Worm (Caenorhabditis elegans) whole organism, L2 larva: ENCODE data around the gene Y37E11AM.2.

Source experiments
- C34F6.9 ChIP-seq: fragments of 150-350 bp; optimal IDR thresholded peaks from 2 replicates; lab custom pipeline; 2014; ENCODE audit warnings: missing biosample characterization, missing genetic modification characterization
- F13H6.1 ChIP-seq: sonication (generic microtip); optimal IDR thresholded peaks from 2 replicates; lab custom pipeline; 2016; ENCODE audit warnings: missing genetic modification characterization, missing compliant biosample characterization
- R02D3.7 ChIP-seq: fragments of 150-350 bp; optimal IDR thresholded peaks from 2 replicates; lab custom pipeline; 2014; ENCODE audit warnings: missing biosample characterization, missing genetic modification characterization
- Y55F3AM.14 ChIP-seq: fragments of 200-800 bp; sonication (Bioruptor generic); optimal IDR thresholded peaks from 2 replicates; lab custom pipeline; 2018; ENCODE audit warnings: mild to moderate bottlenecking, missing genetic modification characterization, missing compliant biosample characterization
- ZK546.5 ChIP-seq: sonication (generic microtip); optimal IDR thresholded peaks from 2 replicates; lab custom pipeline; 2017; ENCODE audit warnings: missing biosample characterization, missing genetic modification characterization
- alr-1 ChIP-seq: fragments of 150-350 bp; optimal IDR thresholded peaks from 2 replicates; lab custom pipeline; 2014; ENCODE audit warnings: missing biosample characterization, missing genetic modification characterization
- aly-2 ChIP-seq: fragments of 150-350 bp; optimal IDR thresholded peaks from 2 replicates; lab custom pipeline; 2014; ENCODE audit warnings: missing biosample characterization, missing genetic modification characterization
- ama-1 ChIP-seq: fragments of 150-350 bp; optimal IDR thresholded peaks from 2 replicates; lab custom pipeline; 2018; ENCODE audit warnings: inconsistent platforms
- blmp-1 ChIP-seq: sonication (generic microtip); optimal IDR thresholded peaks from 2 replicates; lab custom pipeline; 2017; ENCODE audit warnings: missing genetic modification characterization, mild to moderate bottlenecking, missing compliant biosample characterization, antibody characterized with exemption, moderate library complexity; ENCODE audit not compliant: insufficient read depth
- ceh-16 ChIP-seq: fragments of 150-350 bp; optimal IDR thresholded peaks from 2 replicates; lab custom pipeline; 2014; ENCODE audit warnings: missing biosample characterization, missing genetic modification characterization
- ceh-82 ChIP-seq: fragments of 150-350 bp; optimal IDR thresholded peaks from 2 replicates; lab custom pipeline; 2014; ENCODE audit warnings: missing biosample characterization, missing genetic modification characterization
- elt-1 ChIP-seq: fragments of 150-350 bp; optimal IDR thresholded peaks from 2 replicates; lab custom pipeline; 2014; ENCODE audit warnings: missing biosample characterization, missing genetic modification characterization
- elt-3 ChIP-seq: sonication (generic microtip); optimal IDR thresholded peaks from 2 replicates; lab custom pipeline; 2017; ENCODE audit warnings: missing biosample characterization, missing genetic modification characterization
- gmeb-1 ChIP-seq: fragments of 150-350 bp; optimal IDR thresholded peaks from 2 replicates; lab custom pipeline; 2014; ENCODE audit warnings: missing biosample characterization, missing genetic modification characterization
- lin-11 ChIP-seq: fragments of 150-350 bp; sonication (generic microtip); optimal IDR thresholded peaks from 2 replicates; lab custom pipeline; 2014; ENCODE audit warnings: missing biosample characterization, missing genetic modification characterization, inconsistent platforms, mixed read lengths
- lin-13 ChIP-seq: fragments of 150-350 bp; optimal IDR thresholded peaks from 2 replicates; lab custom pipeline; 2014; ENCODE audit warnings: missing biosample characterization, missing genetic modification reagents, missing genetic modification characterization
- lin-39 ChIP-seq: fragments of 150-350 bp; optimal IDR thresholded peaks from 2 replicates; lab custom pipeline; 2014; ENCODE audit warnings: missing biosample characterization, missing genetic modification reagents, missing genetic modification characterization
- mab-5 ChIP-seq: fragments of 150-350 bp; optimal IDR thresholded peaks from 2 replicates; lab custom pipeline; 2014; ENCODE audit warnings: missing biosample characterization, missing genetic modification characterization
- mdl-1 ChIP-seq, 2 experiments: fragments of 150-350 bp in 1 of 2; sonication (generic microtip) in 1 of 2; optimal IDR thresholded peaks; 2 replicates each; lab custom pipeline; 2017; ENCODE audit warnings: missing biosample characterization in 2 of 2, missing genetic modification characterization in 2 of 2
- nhr-10 ChIP-seq: sonication (generic microtip); optimal IDR thresholded peaks from 2 replicates; lab custom pipeline; 2017; ENCODE audit warnings: missing biosample characterization, missing genetic modification characterization
- nhr-12 ChIP-seq: fragments of 150-350 bp; optimal IDR thresholded peaks from 2 replicates; lab custom pipeline; 2014; ENCODE audit warnings: missing biosample characterization, missing genetic modification characterization
- nhr-129 ChIP-seq: fragments of 150-350 bp; optimal IDR thresholded peaks from 2 replicates; lab custom pipeline; 2014; ENCODE audit warnings: missing biosample characterization, missing genetic modification characterization
- nhr-21 ChIP-seq: fragments of 150-350 bp; optimal IDR thresholded peaks from 2 replicates; lab custom pipeline; 2014; ENCODE audit warnings: missing biosample characterization, missing genetic modification characterization
- nhr-23 ChIP-seq: fragments of 150-350 bp; optimal IDR thresholded peaks from 2 replicates; lab custom pipeline; 2014; ENCODE audit warnings: missing biosample characterization, missing genetic modification reagents, missing genetic modification characterization
- nhr-237 ChIP-seq: fragments of 150-350 bp; optimal IDR thresholded peaks from 2 replicates; lab custom pipeline; 2014; ENCODE audit warnings: missing biosample characterization, missing genetic modification characterization
- nhr-25 ChIP-seq: fragments of 150-350 bp; sonication (generic microtip); optimal IDR thresholded peaks from 3 replicates; lab custom pipeline; 2014; ENCODE audit warnings: missing biosample characterization, missing genetic modification characterization
- nhr-6 ChIP-seq: fragments of 150-350 bp; optimal IDR thresholded peaks from 2 replicates; lab custom pipeline; 2014; ENCODE audit warnings: missing biosample characterization, missing genetic modification characterization
- nhr-77 ChIP-seq: fragments of 150-350 bp; optimal IDR thresholded peaks from 2 replicates; lab custom pipeline; 2014; ENCODE audit warnings: missing biosample characterization, missing genetic modification characterization
- sem-4 ChIP-seq: fragments of 150-350 bp; optimal IDR thresholded peaks from 2 replicates; lab custom pipeline; 2014; ENCODE audit warnings: missing biosample characterization, missing genetic modification reagents, missing genetic modification characterization
- skn-1 ChIP-seq: sonication (generic microtip); optimal IDR thresholded peaks from 2 replicates; lab custom pipeline; 2017; ENCODE audit warnings: missing biosample characterization, missing genetic modification characterization
- sma-3 ChIP-seq: sonication (generic microtip); optimal IDR thresholded peaks from 2 replicates; lab custom pipeline; 2016; ENCODE audit warnings: missing genetic modification reagents, missing genetic modification characterization, missing compliant biosample characterization
- sma-9 ChIP-seq, 2 experiments: fragments of 150-350 bp in 1 of 2; sonication (generic microtip) in 1 of 2; optimal IDR thresholded peaks; 2 replicates each; lab custom pipeline; 2014 to 2016; ENCODE audit warnings: missing genetic modification characterization in 2 of 2, mild to moderate bottlenecking in 1 of 2, missing biosample characterization in 1 of 2, missing compliant biosample characterization in 1 of 2, missing genetic modification reagents in 1 of 2, moderate library complexity in 1 of 2
- snpc-4 ChIP-seq: fragments of 150-350 bp; optimal IDR thresholded peaks from 2 replicates; lab custom pipeline; 2014; ENCODE audit warnings: missing biosample characterization, missing genetic modification characterization
- unc-55 ChIP-seq: fragments of 150-350 bp; sonication (generic microtip); optimal IDR thresholded peaks from 3 replicates; lab custom pipeline; 2014; ENCODE audit warnings: missing biosample characterization, missing genetic modification reagents, missing genetic modification characterization
- zag-1 ChIP-seq: fragments of 150-350 bp; optimal IDR thresholded peaks from 2 replicates; lab custom pipeline; 2014; ENCODE audit warnings: missing biosample characterization, missing genetic modification characterization
- ztf-1 ChIP-seq: fragments of 200-800 bp; sonication (Bioruptor generic); conservative IDR thresholded peaks from 2 replicates; pipeline ENCODE4 v1.3.6; 2022; ENCODE audit warnings: missing genetic modification characterization, missing compliant biosample characterization
- ztf-11 ChIP-seq: sonication (generic microtip); optimal IDR thresholded peaks from 2 replicates; lab custom pipeline; 2017; ENCODE audit warnings: missing biosample characterization, missing genetic modification characterization
- ztf-4 ChIP-seq: fragments of 150-350 bp; optimal IDR thresholded peaks from 2 replicates; lab custom pipeline; 2014; ENCODE audit warnings: missing biosample characterization, missing genetic modification characterization

Y37E11AM.2 gene

DNA sequence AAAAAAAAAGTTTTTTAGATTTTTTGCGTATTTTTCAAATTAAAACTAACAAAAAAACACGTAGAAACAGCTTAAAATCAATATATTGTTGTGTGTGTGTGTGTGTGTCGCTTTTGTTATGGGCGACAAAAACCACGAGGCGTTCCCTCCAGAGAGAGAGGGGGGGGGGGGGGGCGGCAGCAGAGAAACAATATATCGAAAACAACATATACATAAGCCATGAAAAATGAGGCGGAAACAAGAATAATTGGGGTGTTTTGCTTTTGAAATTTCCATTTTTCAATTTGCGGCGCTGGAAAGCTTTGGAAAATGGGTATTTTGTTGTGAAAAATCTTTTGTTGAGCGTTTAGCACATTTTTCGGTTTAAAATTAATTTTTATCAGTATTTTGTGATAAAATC, at the start of gene Y37E11AM.2:
Gene Y37E11AM.2 (minus strand): TSS at position 101 of the 400 bp plus-strand sequence.
- TF ChIP-seq nhr-12: no peak
- no peak for TF ChIP-seq unc-55 (GFP tag; lab: Kevin White, UChicago)
- no peak for TF ChIP-seq snpc-4 (tag; lab: Kevin White, UChicago)
- TF ChIP-seq nhr-77: no peak
- TF ChIP-seq C34F6.9: no peak
- no peak for TF ChIP-seq sma-9 (GFP tag; optimal IDR thresholded peaks at IDR 0.05; lab: Kevin White, UChicago)
- no peak for TF ChIP-seq sma-9 (tag; optimal IDR thresholded peaks at IDR 0.05; lab: Kevin White, UChicago)
- TF ChIP-seq R02D3.7 (tag; lab: Kevin White, UChicago): no peak
- no peak for TF ChIP-seq elt-1 (tag; lab: Kevin White, UChicago)
- TF ChIP-seq sem-4: no peak
- no peak for TF ChIP-seq elt-3 (tag; lab: Kevin White, UChicago)
- no peak for TF ChIP-seq ztf-4 (tag; lab: Kevin White, UChicago)
- no peak for TF ChIP-seq ceh-82

DNA sequence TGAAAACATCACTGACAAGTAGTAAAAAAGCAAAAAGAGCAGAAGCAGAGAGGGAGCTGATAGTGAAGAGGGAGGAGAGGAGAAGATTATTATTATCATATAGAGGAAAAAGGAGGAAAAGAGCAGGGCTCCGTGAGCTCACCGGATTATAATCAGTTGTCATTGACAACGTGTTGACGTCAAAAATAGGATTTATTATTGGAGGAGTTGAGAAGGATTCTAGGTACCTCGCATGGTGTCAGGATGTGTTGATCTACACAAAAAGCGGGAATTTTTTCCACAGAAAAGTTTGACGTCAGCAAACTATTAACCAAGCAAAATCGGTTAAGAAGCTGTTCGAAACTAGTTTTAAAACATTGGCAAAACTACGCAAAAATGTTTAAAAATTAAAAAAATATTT, 48.9 kb upstream of the Y37E11AM.2 start:
- no peak for TF ChIP-seq nhr-10 (tag; lab: Kevin White, UChicago)
- TF ChIP-seq nhr-23: no peak
- TF ChIP-seq skn-1 (tag; lab: Kevin White, UChicago): no peak
- TF ChIP-seq lin-13: no peak
- no peak for TF ChIP-seq blmp-1 (tag; lab: Kevin White, UChicago)
- no peak for TF ChIP-seq elt-3 (tag; lab: Kevin White, UChicago)
- no peak for TF ChIP-seq alr-1 (tag; lab: Kevin White, UChicago)
- TF ChIP-seq nhr-237 (tag; lab: Kevin White, UChicago): no peak
- TF ChIP-seq F13H6.1 (tag; lab: Kevin White, UChicago): no peak
- TF ChIP-seq nhr-77: no peak
- no peak for TF ChIP-seq nhr-6 (tag; lab: Kevin White, UChicago)
- TF ChIP-seq C34F6.9: no peak
- no peak for TF ChIP-seq gmeb-1 (tag; lab: Kevin White, UChicago)
- no peak for TF ChIP-seq nhr-21 (tag; lab: Kevin White, UChicago)
- TF ChIP-seq ceh-16 (tag; lab: Kevin White, UChicago): no peak
- no peak for TF ChIP-seq aly-2 (tag; lab: Kevin White, UChicago)
- TF ChIP-seq ceh-82: no peak
- TF ChIP-seq ZK546.5: no peak
- TF ChIP-seq mab-5 (tag; lab: Kevin White, UChicago): no peak

DNA sequence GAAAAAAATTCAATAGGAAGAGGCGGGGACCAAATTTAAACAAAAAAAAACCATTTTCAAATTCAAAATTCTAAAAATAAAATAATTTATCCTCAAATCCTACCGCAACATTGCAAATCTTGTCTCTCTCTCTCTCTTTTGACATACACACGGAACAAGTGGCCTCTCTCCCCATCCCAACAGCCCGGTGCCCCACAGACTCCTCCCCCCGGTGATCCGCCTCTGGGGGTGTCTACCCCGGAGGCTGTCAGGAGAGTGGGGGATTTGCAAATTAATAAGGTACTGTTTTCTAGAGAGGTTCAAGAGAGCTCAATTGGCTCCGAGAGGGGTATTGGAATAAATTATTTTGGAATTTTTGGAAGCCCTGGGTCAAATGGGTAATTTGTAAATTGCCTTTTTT, 42.5 kb upstream of the Y37E11AM.2 start:
- TF ChIP-seq aly-2 (tag; lab: Kevin White, UChicago) (no peak), unc-55 (GFP tag; lab: Kevin White, UChicago) (no peak), nhr-25 (tag; lab: Kevin White, UChicago) (no peak), F13H6.1 (tag; lab: Kevin White, UChicago) (no peak), lin-39 (tag; lab: Kevin White, UChicago) (no peak), mab-5 (tag; lab: Kevin White, UChicago) (no peak), zag-1 (tag; lab: Kevin White, UChicago) (no peak), nhr-10 (tag; lab: Kevin White, UChicago) (no peak), nhr-237 (tag; lab: Kevin White, UChicago) (no peak), alr-1 (tag; lab: Kevin White, UChicago) (no peak)
- TF ChIP-seq, all 48 proteins: peak for 0

DNA sequence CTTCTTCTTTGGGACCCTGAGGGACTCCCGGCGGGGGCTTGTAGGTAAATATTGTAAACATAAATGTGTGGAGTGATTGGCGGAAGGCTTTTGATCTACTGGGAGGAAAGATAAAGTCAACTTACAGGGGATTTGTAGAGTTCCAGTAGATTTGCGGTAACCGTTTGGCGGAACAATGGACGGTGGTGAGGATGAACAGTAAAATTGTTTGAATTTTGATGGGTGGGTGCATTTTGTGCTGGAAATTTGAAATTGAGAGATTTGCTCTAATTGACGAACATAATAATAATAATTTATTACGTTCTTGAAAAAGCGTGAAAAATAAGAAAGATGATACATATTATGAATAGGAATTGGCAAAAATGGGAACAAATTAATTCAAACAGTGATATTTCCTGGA, 41.3 kb upstream of the Y37E11AM.2 start, which contains the start of gene vab-2:
Gene vab-2 (minus strand): TSS at position 238 of the 400 bp plus-strand sequence.
- no peak for TF ChIP-seq ztf-1 (GFP tag; lab: Robert Waterston, UW)
- TF ChIP-seq ama-1: no peak
- TF ChIP-seq nhr-25 (tag; lab: Kevin White, UChicago): no peak
- TF ChIP-seq aly-2 (tag; lab: Kevin White, UChicago): no peak
- TF ChIP-seq mdl-1 (tag; optimal IDR thresholded peaks at IDR 0.05; lab: Kevin White, UChicago): no peak
- TF ChIP-seq lin-11: no peak
- TF ChIP-seq R02D3.7 (tag; lab: Kevin White, UChicago): no peak
- TF ChIP-seq sma-3 (GFP tag; lab: Kevin White, UChicago): no peak

DNA sequence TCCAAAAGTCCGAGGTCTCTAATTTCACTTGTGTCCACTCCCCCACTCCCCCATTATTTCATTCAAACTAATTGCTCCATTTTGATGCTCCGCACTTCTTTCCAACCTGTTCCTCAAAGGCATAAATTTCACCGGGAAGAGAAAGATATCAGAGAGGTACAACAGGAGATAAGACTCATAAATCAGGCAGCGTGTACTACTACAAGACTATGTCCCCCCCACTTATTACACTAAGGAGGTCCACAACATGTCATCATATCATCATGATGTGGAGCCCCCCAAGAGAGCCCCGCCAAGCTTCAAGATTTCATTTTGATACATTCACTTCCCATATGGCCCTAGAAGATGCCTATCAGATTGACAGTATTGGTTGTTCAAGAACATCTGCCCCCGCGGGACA, 40.2 kb upstream of the Y37E11AM.2 start:
- TF ChIP-seq ztf-1 (GFP tag; lab: Robert Waterston, UW): no peak
- no peak for TF ChIP-seq ztf-11 (tag; lab: Kevin White, UChicago)
- TF ChIP-seq Y55F3AM.14: no peak
- no peak for TF ChIP-seq nhr-77
- no peak for TF ChIP-seq mab-5 (tag; lab: Kevin White, UChicago)
- no peak for TF ChIP-seq sma-9 (GFP tag; optimal IDR thresholded peaks at IDR 0.05; lab: Kevin White, UChicago)
- no peak for TF ChIP-seq sma-9 (tag; optimal IDR thresholded peaks at IDR 0.05; lab: Kevin White, UChicago)
- TF ChIP-seq lin-13: no peak
- TF ChIP-seq nhr-129 (tag; lab: Kevin White, UChicago): no peak
- TF ChIP-seq gmeb-1 (tag; lab: Kevin White, UChicago): no peak
- TF ChIP-seq, all 48 proteins: peak for 0
